Fruit fly (Drosophila melanogaster) whole organism, embryonic: ENCODE results near the gene CG6236.

Source experiments
- Ada2b ChIP-seq: fragments of 200-800 bp; sonication (Bioruptor generic); IDR thresholded peaks from 2 replicates; pipeline ENCODE4 v1.3.6; 2022; ENCODE audit warnings: missing biosample characterization, missing genetic modification characterization
- Atf3 ChIP-seq: fragments of 200-800 bp; sonication (Bioruptor generic); optimal IDR thresholded peaks from 3 replicates; lab custom pipeline; 2016; ENCODE audit warnings: missing biosample characterization, missing genetic modification characterization
- CG10209 ChIP-seq: fragments of 200-800 bp; sonication (Bioruptor generic); optimal IDR thresholded peaks from 3 replicates; lab custom pipeline; 2017; ENCODE audit warnings: missing biosample characterization, mild to moderate bottlenecking, missing genetic modification characterization, missing genetic modification reagents
- CG10462 ChIP-seq: fragments of 200-800 bp; sonication (Bioruptor generic); optimal IDR thresholded peaks from 2 replicates; lab custom pipeline; 2016; ENCODE audit warnings: missing biosample characterization, missing genetic modification characterization
- CG11696 ChIP-seq: fragments of 200-800 bp; sonication (Bioruptor generic); IDR thresholded peaks from 2 replicates; pipeline ENCODE4 v1.3.6; 2022; ENCODE audit warnings: missing biosample characterization, missing genetic modification characterization
- CG13296 ChIP-seq: fragments of 200-800 bp; sonication (Bioruptor generic); optimal IDR thresholded peaks from 3 replicates; lab custom pipeline; 2018; ENCODE audit warnings: missing biosample characterization, mild to moderate bottlenecking, missing genetic modification characterization
- CG15269 ChIP-seq: fragments of 200-800 bp; sonication (Bioruptor generic); optimal IDR thresholded peaks from 2 replicates; lab custom pipeline; 2018; ENCODE audit warnings: missing biosample characterization, mild to moderate bottlenecking, missing genetic modification characterization, moderate library complexity
- CG1603 ChIP-seq: fragments of 200-800 bp; sonication (Bioruptor generic); optimal IDR thresholded peaks from 2 replicates; lab custom pipeline; 2019; ENCODE audit warnings: missing biosample characterization, mild to moderate bottlenecking, missing genetic modification characterization, moderate library complexity
- CG16779 ChIP-seq: fragments of 200-800 bp; sonication (Bioruptor generic); IDR thresholded peaks from 2 replicates; pipeline ENCODE4 v1.3.6; 2022; ENCODE audit warnings: missing biosample characterization, missing genetic modification characterization
- CG16813 ChIP-seq: fragments of 200-800 bp; sonication (Bioruptor generic); IDR thresholded peaks from 3 replicates; pipeline ENCODE4 v1.3.6; 2022; ENCODE audit warnings: missing biosample characterization, missing genetic modification characterization; ENCODE audit not compliant: partially characterized antibody
- CG17385 ChIP-seq: fragments of 200-800 bp; sonication (Bioruptor generic); optimal IDR thresholded peaks from 3 replicates; lab custom pipeline; 2018; ENCODE audit warnings: missing biosample characterization, mild to moderate bottlenecking, missing genetic modification characterization
- CG17568 ChIP-seq: fragments of 200-800 bp; sonication (Bioruptor generic); optimal IDR thresholded peaks from 2 replicates; lab custom pipeline; 2018; ENCODE audit warnings: missing biosample characterization, mild to moderate bottlenecking, missing genetic modification characterization, moderate library complexity
- CG18764 ChIP-seq: fragments of 200-800 bp; sonication (Bioruptor generic); optimal IDR thresholded peaks from 3 replicates; lab custom pipeline; 2016; ENCODE audit warnings: missing biosample characterization, missing genetic modification characterization
- CG30020 ChIP-seq: fragments of 200-800 bp; optimal IDR thresholded peaks from 2 replicates; lab custom pipeline; 2019; ENCODE audit warnings: missing biosample characterization, mild to moderate bottlenecking, missing genetic modification characterization, moderate library complexity
- CG34376 ChIP-seq: fragments of 200-800 bp; sonication (Bioruptor generic); optimal IDR thresholded peaks from 2 replicates; lab custom pipeline; 2018; ENCODE audit warnings: missing biosample characterization, mild to moderate bottlenecking, missing genetic modification characterization
- CG4282 ChIP-seq: fragments of 200-800 bp; sonication (Bioruptor generic); optimal IDR thresholded peaks from 2 replicates; lab custom pipeline; 2016; ENCODE audit warnings: missing biosample characterization, missing genetic modification characterization
- CG4404 ChIP-seq: fragments of 200-800 bp; sonication (Bioruptor generic); IDR thresholded peaks from 2 replicates; pipeline ENCODE4 v1.3.6; 2022; ENCODE audit warnings: missing biosample characterization, missing genetic modification characterization
- CG5245 ChIP-seq: fragments of 200-800 bp; sonication (Bioruptor generic); optimal IDR thresholded peaks from 3 replicates; lab custom pipeline; 2016; ENCODE audit warnings: missing biosample characterization, missing genetic modification characterization
- CG6175 ChIP-seq: fragments of 200-800 bp; sonication (Bioruptor generic); IDR thresholded peaks from 3 replicates; pipeline ENCODE4 v1.3.6; 2022; ENCODE audit warnings: missing biosample characterization, missing genetic modification characterization
- D19A ChIP-seq: fragments of 200-800 bp; optimal IDR thresholded peaks from 3 replicates; lab custom pipeline; 2019; ENCODE audit warnings: missing biosample characterization, mild to moderate bottlenecking, missing genetic modification characterization, moderate library complexity
- Elba2 ChIP-seq: fragments of 200-800 bp; sonication (Bioruptor generic); optimal IDR thresholded peaks from 3 replicates; lab custom pipeline; 2016; ENCODE audit warnings: missing biosample characterization, missing genetic modification characterization
- Fer1 ChIP-seq: fragments of 200-800 bp; sonication (Bioruptor generic); optimal IDR thresholded peaks from 2 replicates; lab custom pipeline; 2017; ENCODE audit warnings: missing biosample characterization, mild to moderate bottlenecking, missing genetic modification characterization
- H15 ChIP-seq: fragments of 200-800 bp; sonication (Bioruptor generic); IDR thresholded peaks from 3 replicates; pipeline ENCODE4 v1.3.6; 2022; ENCODE audit warnings: missing biosample characterization, missing genetic modification characterization
- HLH4C ChIP-seq: fragments of 200-800 bp; sonication (Bioruptor generic); IDR thresholded peaks from 3 replicates; pipeline ENCODE4 v1.3.6; 2022; ENCODE audit warnings: missing biosample characterization, missing genetic modification characterization; ENCODE audit not compliant: partially characterized antibody
- Jarid2 ChIP-seq: fragments of 200-800 bp; sonication (Bioruptor generic); optimal IDR thresholded peaks from 3 replicates; lab custom pipeline; 2017; ENCODE audit warnings: mild to moderate bottlenecking, missing biosample characterization, missing genetic modification reagents, missing genetic modification characterization
- Myb ChIP-seq: fragments of 200-800 bp; sonication (Bioruptor generic); optimal IDR thresholded peaks from 2 replicates; lab custom pipeline; 2016; ENCODE audit warnings: missing biosample characterization, missing genetic modification characterization
- NK7.1 ChIP-seq: fragments of 200-800 bp; sonication (Bioruptor generic); optimal IDR thresholded peaks from 3 replicates; lab custom pipeline; 2016; ENCODE audit warnings: missing biosample characterization, missing genetic modification characterization
- Nf-YA ChIP-seq: fragments of 200-800 bp; sonication (Bioruptor generic); IDR thresholded peaks from 2 replicates; pipeline ENCODE4 v1.3.6; 2022; ENCODE audit warnings: missing biosample characterization, missing genetic modification characterization
- Sox102F ChIP-seq: fragments of 200-800 bp; sonication (Bioruptor generic); optimal IDR thresholded peaks from 2 replicates; lab custom pipeline; 2018; ENCODE audit warnings: missing biosample characterization, mild to moderate bottlenecking, missing genetic modification characterization, moderate library complexity
- Sry-β ChIP-seq: fragments of 200-800 bp; sonication (Bioruptor generic); optimal IDR thresholded peaks from 2 replicates; lab custom pipeline; 2018; ENCODE audit warnings: missing biosample characterization, mild to moderate bottlenecking, missing genetic modification characterization, moderate library complexity
- Xbp1 ChIP-seq: fragments of 200-800 bp; sonication (Bioruptor generic); optimal IDR thresholded peaks from 3 replicates; lab custom pipeline; 2016; ENCODE audit warnings: missing biosample characterization, mild to moderate bottlenecking, missing genetic modification characterization
- aop ChIP-seq: fragments of 200-800 bp; sonication (Bioruptor generic); IDR thresholded peaks from 2 replicates; pipeline ENCODE4 v1.3.6; 2022; ENCODE audit warnings: missing biosample characterization, missing genetic modification characterization
- crc ChIP-seq: fragments of 200-800 bp; sonication (Bioruptor generic); optimal IDR thresholded peaks from 2 replicates; lab custom pipeline; 2016; ENCODE audit warnings: missing biosample characterization, missing genetic modification characterization
- dati ChIP-seq: fragments of 200-800 bp; sonication (Bioruptor generic); IDR thresholded peaks from 2 replicates; pipeline ENCODE4 v1.3.6; 2022; ENCODE audit warnings: missing biosample characterization, missing genetic modification characterization
- disco-r ChIP-seq: fragments of 200-800 bp; sonication (Bioruptor generic); optimal IDR thresholded peaks from 2 replicates; lab custom pipeline; 2016; ENCODE audit warnings: missing biosample characterization, missing genetic modification characterization
- eve ChIP-seq, 2 experiments: fragments of >200 bp; optimal IDR thresholded peaks; 2 replicates each; lab custom pipeline; 2017; ENCODE audit warnings: missing biosample characterization in 2 of 2, missing genetic modification characterization in 2 of 2
- fd102C ChIP-seq: fragments of 200-800 bp; sonication (Bioruptor generic); optimal IDR thresholded peaks from 2 replicates; lab custom pipeline; 2018; ENCODE audit warnings: missing biosample characterization, mild to moderate bottlenecking, missing genetic modification characterization, moderate library complexity
- fu2 ChIP-seq: fragments of 200-800 bp; sonication (Bioruptor generic); optimal IDR thresholded peaks from 2 replicates; lab custom pipeline; 2016; ENCODE audit warnings: missing biosample characterization, missing genetic modification characterization
- gcm ChIP-seq: fragments of 200-800 bp; sonication (Bioruptor generic); optimal IDR thresholded peaks from 2 replicates; lab custom pipeline; 2019; ENCODE audit warnings: missing biosample characterization, mild to moderate bottlenecking, missing genetic modification characterization, moderate library complexity
- hb ChIP-seq: fragments of 200-800 bp; sonication (Bioruptor generic); IDR thresholded peaks from 3 replicates; pipeline ENCODE4 v1.3.6; 2022; ENCODE audit warnings: missing biosample characterization, missing genetic modification characterization; ENCODE audit not compliant: partially characterized antibody
- ken ChIP-seq: fragments of 200-800 bp; sonication (Bioruptor generic); IDR thresholded peaks from 3 replicates; pipeline ENCODE4 v1.3.6; 2022; ENCODE audit warnings: missing biosample characterization, missing genetic modification characterization
- lab ChIP-seq: fragments of 200-800 bp; sonication (Bioruptor generic); optimal IDR thresholded peaks from 3 replicates; lab custom pipeline; 2017; ENCODE audit warnings: missing biosample characterization, missing genetic modification characterization, mild to moderate bottlenecking, moderate library complexity, missing genetic modification reagents
- lola ChIP-seq, 3 experiments: fragments of >200 bp in 2 of 3; fragments of 200-800 bp in 1 of 3; sonication (Bioruptor generic) in 1 of 3; optimal IDR thresholded peaks; 2 replicates each; lab custom pipeline; 2017 to 2019; ENCODE audit warnings: missing biosample characterization in 3 of 3, missing genetic modification characterization in 3 of 3, mild to moderate bottlenecking in 1 of 3, moderate library complexity in 1 of 3
- mirr ChIP-seq: fragments of 200-800 bp; sonication (Bioruptor generic); optimal IDR thresholded peaks from 3 replicates; lab custom pipeline; 2018; ENCODE audit warnings: missing biosample characterization, mild to moderate bottlenecking, missing genetic modification characterization
- nmo ChIP-seq: fragments of 200-800 bp; sonication (Bioruptor generic); optimal IDR thresholded peaks from 2 replicates; lab custom pipeline; 2018; ENCODE audit warnings: missing biosample characterization, mild to moderate bottlenecking, missing genetic modification characterization, moderate library complexity
- pb ChIP-seq: fragments of 200-800 bp; sonication (Bioruptor generic); optimal IDR thresholded peaks from 3 replicates; lab custom pipeline; 2016; ENCODE audit warnings: missing biosample characterization, missing genetic modification characterization
- pnt ChIP-seq: fragments of 200-800 bp; sonication (Bioruptor generic); optimal IDR thresholded peaks from 3 replicates; lab custom pipeline; 2016; ENCODE audit warnings: missing biosample characterization, missing genetic modification characterization
- pros ChIP-seq: fragments of 200-800 bp; sonication (Bioruptor generic); optimal IDR thresholded peaks from 3 replicates; lab custom pipeline; 2019; ENCODE audit warnings: missing biosample characterization, mild to moderate bottlenecking, missing genetic modification characterization, moderate library complexity
- tgo ChIP-seq: fragments of 200-800 bp; sonication (Bioruptor generic); IDR thresholded peaks from 3 replicates; pipeline ENCODE4 v1.3.6; 2022; ENCODE audit warnings: missing biosample characterization, missing genetic modification characterization
- zf30C ChIP-seq: fragments of 200-800 bp; sonication (Bioruptor generic); optimal IDR thresholded peaks from 3 replicates; lab custom pipeline; 2018; ENCODE audit warnings: missing biosample characterization, mild to moderate bottlenecking, missing genetic modification characterization

CG6236 gene

DNA sequence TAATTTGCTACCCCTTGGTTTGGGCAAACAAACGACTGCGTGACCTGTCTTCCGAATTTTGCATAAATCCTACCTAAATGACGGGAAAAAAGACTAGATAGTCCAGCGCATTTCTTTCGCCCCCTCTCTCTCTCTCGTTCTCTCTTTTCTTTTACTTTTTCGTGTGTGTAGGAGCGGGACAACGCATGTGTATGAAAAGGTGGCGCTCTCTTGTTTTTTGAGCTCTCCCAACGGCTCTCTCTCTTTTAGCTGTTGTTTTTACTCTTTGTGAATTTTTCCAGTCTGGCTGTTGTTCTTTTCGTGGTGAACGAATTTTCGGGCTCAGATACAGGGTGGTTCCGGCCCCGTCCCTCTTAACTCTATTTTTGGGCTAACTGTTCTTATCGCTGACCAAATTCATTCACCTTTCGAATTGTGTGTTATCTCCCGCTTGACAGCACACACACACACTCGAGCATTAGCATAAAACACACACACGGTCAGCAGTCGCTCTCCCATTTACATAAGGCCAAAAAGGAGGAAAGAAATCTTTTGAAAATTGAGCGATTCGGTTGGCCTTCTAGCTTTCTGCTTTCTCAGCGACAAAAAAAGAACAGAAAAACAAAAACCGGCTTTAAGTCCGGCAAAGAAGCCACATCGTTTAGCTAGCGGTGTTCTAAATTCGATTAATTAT, 36.4 kb downstream of the CG6236 start (continued):
- TF ChIP-seq hb (GFP tag; lab: Robert Waterston, UW) (no peak), CG16813 (no peak), CG1603 (tag; lab: Kevin White, UChicago) (no peak), lab (GFP tag; lab: Kevin White, UChicago) (no peak), CG34376 (GFP tag; lab: Kevin White, UChicago) (peak; percentile 38), nmo (no peak), NK7.1 (GFP tag; lab: Kevin White, UChicago) (no peak), CG4282 (GFP tag; lab: Kevin White, UChicago) (no peak), Elba2 (peak; percentile 37), crc (no peak), CG6175 (no peak), aop (GFP tag; lab: Robert Waterston, UW) (no peak), Sry-β (GFP tag; lab: Kevin White, UChicago) (no peak), tgo (GFP tag; lab: Robert Waterston, UW) (no peak), CG11696 (GFP tag; lab: Robert Waterston, UW) (no peak), Jarid2 (GFP tag; lab: Kevin White, UChicago) (no peak), CG5245 (GFP tag; lab: Kevin White, UChicago) (no peak), Sox102F (no peak), CG17385 (peak; percentile 17), HLH4C (GFP tag; lab: Robert Waterston, UW) (no peak), disco-r (GFP tag; lab: Kevin White, UChicago) (no peak), zf30C (GFP tag; lab: Kevin White, UChicago) (no peak), ken (GFP tag; lab: Robert Waterston, UW) (no peak), H15 (no peak), CG13296 (GFP tag; lab: Kevin White, UChicago) (peak; percentile 28), CG15269 (tag; lab: Kevin White, UChicago) (no peak), Ada2b (no peak), mirr (GFP tag; lab: Kevin White, UChicago) (peak; percentile 16), CG18764 (no peak), fd102C (GFP tag; lab: Kevin White, UChicago) (no peak), Nf-YA (GFP tag; lab: Robert Waterston, UW) (no peak), CG4404 (GFP tag; lab: Robert Waterston, UW) (no peak), pros (GFP tag; lab: Kevin White, UChicago) (peak; percentile 91), CG10209 (GFP tag; lab: Kevin White, UChicago) (no peak), Fer1 (GFP tag; lab: Kevin White, UChicago) (peak; percentile 2), fu2 (GFP tag; lab: Kevin White, UChicago) (no peak), CG17568 (GFP tag; lab: Kevin White, UChicago) (peak; percentile 27), Xbp1 (no peak), pb (GFP tag; lab: Kevin White, UChicago) (no peak), D19A (tag; lab: Kevin White, UChicago) (no peak), lola (GFP tag; optimal IDR thresholded peaks at IDR 0.05; lab: Kevin White, UChicago) (no peak), CG10462 (no peak), CG16779 (no peak), pnt (GFP tag; lab: Kevin White, UChicago) (no peak), Myb (GFP tag; lab: Kevin White, UChicago) (no peak), eve (GFP tag; optimal IDR thresholded peaks at IDR 0.05; lab: Kevin White, UChicago) (no peak), CG30020 (tag; lab: Kevin White, UChicago) (no peak), gcm (GFP tag; lab: Kevin White, UChicago) (no peak), dati (GFP tag; lab: Robert Waterston, UW) (no peak), Atf3 (GFP tag; lab: Kevin White, UChicago) (no peak)
